Fruit fly (Drosophila melanogaster): ENCODE results near the gene SCCRO.

The SCCRO gene

dm6 chr3L:15547187-15547790 is 15.9 kb upstream of the SCCRO start:
- TF ChIP-seq rgr (GFP tag; optimal IDR thresholded peaks at IDR 0.05) (no peak), br (GFP tag; optimal IDR thresholded peaks at IDR 0.05) (peak; percentile 38), CrebA (GFP tag; optimal IDR thresholded peaks at IDR 0.05; ENCODE audit: borderline replicate concordance) (peak; percentile 85), Sp1 (GFP tag; optimal IDR thresholded peaks at IDR 0.05) (no peak), Rel (GFP tag; optimal IDR thresholded peaks at IDR 0.05) (peak; percentile 52), Rel (tag; optimal IDR thresholded peaks at IDR 0.05) (peak; percentile 95), brk (GFP tag; optimal IDR thresholded peaks at IDR 0.05) (peak; percentile 59)

dm6 chr3L:15548843-15549242 is 14.4 kb upstream of the SCCRO start:
- TF ChIP-seq tai (GFP tag; optimal IDR thresholded peaks at IDR 0.05) = no peak
- no peak for TF ChIP-seq pan (optimal IDR thresholded peaks at IDR 0.05)
- no peak for TF ChIP-seq dmrt93B (GFP tag; optimal IDR thresholded peaks at IDR 0.05)
- no peak for TF ChIP-seq sage (GFP tag; optimal IDR thresholded peaks at IDR 0.05)
- no peak for TF ChIP-seq dsf (GFP tag; optimal IDR thresholded peaks at IDR 0.05; ENCODE audit: borderline replicate concordance)
- peak; percentile 63 for TF ChIP-seq h (GFP tag; optimal IDR thresholded peaks at IDR 0.05)
- TF ChIP-seq Hr83 (GFP tag; optimal IDR thresholded peaks at IDR 0.05; ENCODE audit: poor library complexity, severe bottlenecking) = peak; percentile 42
- no peak for TF ChIP-seq ey (GFP tag; optimal IDR thresholded peaks at IDR 0.05)
- peak; percentile 42 for TF ChIP-seq rgr (GFP tag; optimal IDR thresholded peaks at IDR 0.05)
- peak; percentile 40 for TF ChIP-seq OdsH (GFP tag; optimal IDR thresholded peaks at IDR 0.05)
- no peak for TF ChIP-seq sv (GFP tag; optimal IDR thresholded peaks at IDR 0.05)
- TF ChIP-seq foxo (GFP tag; optimal IDR thresholded peaks at IDR 0.05) = peak in 1 of 2 experiments; percentile 13
- no peak for TF ChIP-seq Dif (GFP tag; optimal IDR thresholded peaks at IDR 0.05; ENCODE audit: partially characterized antibody)
- TF ChIP-seq Sp1 (GFP tag; optimal IDR thresholded peaks at IDR 0.05) = peak; percentile 42
- no peak for TF ChIP-seq Mio (GFP tag; optimal IDR thresholded peaks at IDR 0.05)
- TF ChIP-seq Hr78 (GFP tag; optimal IDR thresholded peaks at IDR 0.05) = no peak
- TF ChIP-seq Jra (GFP tag; optimal IDR thresholded peaks at IDR 0.05) = no peak
- TF ChIP-seq woc (GFP tag; optimal IDR thresholded peaks at IDR 0.05) = no peak
- TF ChIP-seq CrebA (GFP tag; optimal IDR thresholded peaks at IDR 0.05; ENCODE audit: borderline replicate concordance) = no peak
- TF ChIP-seq jim (GFP tag; optimal IDR thresholded peaks at IDR 0.05) = no peak
- TF ChIP-seq Abd-B (GFP tag; optimal IDR thresholded peaks at IDR 0.05) = no peak
- TF ChIP-seq N (GFP tag; optimal IDR thresholded peaks at IDR 0.05) = no peak
- TF ChIP-seq Dfd (GFP tag; optimal IDR thresholded peaks at IDR 0.05) = no peak
- TF ChIP-seq dl (GFP tag; optimal IDR thresholded peaks at IDR 0.05; ENCODE audit: insufficient read depth in 1 of 2, partially characterized antibody in 2 of 2) = no peak
- no peak for TF ChIP-seq GATAd (GFP tag; optimal IDR thresholded peaks at IDR 0.05)
- TF ChIP-seq usp (GFP tag; optimal IDR thresholded peaks at IDR 0.05) = no peak
- TF ChIP-seq Vsx2 (GFP tag; optimal IDR thresholded peaks at IDR 0.05; ENCODE audit: partially characterized antibody) = no peak
- no peak for TF ChIP-seq psq (GFP tag; optimal IDR thresholded peaks at IDR 0.05)
- peak; percentile 17 for TF ChIP-seq br (GFP tag; optimal IDR thresholded peaks at IDR 0.05)
- TF ChIP-seq fru (GFP tag; optimal IDR thresholded peaks at IDR 0.05) = peak; percentile 13
- no peak for TF ChIP-seq Rel (GFP tag; optimal IDR thresholded peaks at IDR 0.05)
- TF ChIP-seq Rel (tag; optimal IDR thresholded peaks at IDR 0.05) = no peak
- no peak for TF ChIP-seq lola (GFP tag; optimal IDR thresholded peaks at IDR 0.05)
- TF ChIP-seq Hnf4 (GFP tag; optimal IDR thresholded peaks at IDR 0.05) = no peak
- TF ChIP-seq CG32264 (GFP tag; optimal IDR thresholded peaks at IDR 0.05) = no peak
- peak; percentile 13 for TF ChIP-seq brk (GFP tag; optimal IDR thresholded peaks at IDR 0.05)

- TF ChIP-seq Mio (GFP tag; optimal IDR thresholded peaks at IDR 0.05) = no peak
- TF ChIP-seq h (GFP tag; optimal IDR thresholded peaks at IDR 0.05) = peak; percentile 24
- TF ChIP-seq Vsx2 (GFP tag; optimal IDR thresholded peaks at IDR 0.05; ENCODE audit: partially characterized antibody) = no peak
- peak in 1 of 2 experiments; percentile 7 for TF ChIP-seq dl (GFP tag; optimal IDR thresholded peaks at IDR 0.05; ENCODE audit: insufficient read depth in 1 of 2, partially characterized antibody in 2 of 2)
- TF ChIP-seq OdsH (GFP tag; optimal IDR thresholded peaks at IDR 0.05) = no peak
- TF ChIP-seq N (GFP tag; optimal IDR thresholded peaks at IDR 0.05) = no peak
- peak; percentile 27 for TF ChIP-seq fru (GFP tag; optimal IDR thresholded peaks at IDR 0.05)
- TF ChIP-seq sage (GFP tag; optimal IDR thresholded peaks at IDR 0.05) = peak; percentile 35
- no peak for TF ChIP-seq tai (GFP tag; optimal IDR thresholded peaks at IDR 0.05)
- TF ChIP-seq rgr (GFP tag; optimal IDR thresholded peaks at IDR 0.05) = no peak
- TF ChIP-seq jim (GFP tag; optimal IDR thresholded peaks at IDR 0.05) = no peak
- TF ChIP-seq Hr78 (GFP tag; optimal IDR thresholded peaks at IDR 0.05) = no peak
- TF ChIP-seq Jra (GFP tag; optimal IDR thresholded peaks at IDR 0.05) = peak; percentile 76
- TF ChIP-seq lola (GFP tag; optimal IDR thresholded peaks at IDR 0.05) = no peak
- TF ChIP-seq CG9705 (GFP tag; optimal IDR thresholded peaks at IDR 0.05) = no peak
- no peak for TF ChIP-seq sv (GFP tag; optimal IDR thresholded peaks at IDR 0.05)
- no peak for TF ChIP-seq GATAd (GFP tag; optimal IDR thresholded peaks at IDR 0.05)
- no peak for TF ChIP-seq Abd-B (GFP tag; optimal IDR thresholded peaks at IDR 0.05)
- no peak for TF ChIP-seq dmrt93B (GFP tag; optimal IDR thresholded peaks at IDR 0.05)
- TF ChIP-seq pan (optimal IDR thresholded peaks at IDR 0.05) = no peak
- TF ChIP-seq Dfd (GFP tag; optimal IDR thresholded peaks at IDR 0.05) = peak; percentile 79
- no peak for TF ChIP-seq CrebA (GFP tag; optimal IDR thresholded peaks at IDR 0.05; ENCODE audit: borderline replicate concordance)
- TF ChIP-seq Hnf4 (GFP tag; optimal IDR thresholded peaks at IDR 0.05) = peak; percentile 65
- peak; percentile 36 for TF ChIP-seq Myc (optimal IDR thresholded peaks at IDR 0.05)
- no peak for TF ChIP-seq Dif (GFP tag; optimal IDR thresholded peaks at IDR 0.05; ENCODE audit: partially characterized antibody)
- TF ChIP-seq br (GFP tag; optimal IDR thresholded peaks at IDR 0.05) = peak; percentile 45
- TF ChIP-seq CG32264 (GFP tag; optimal IDR thresholded peaks at IDR 0.05) = no peak
- peak; percentile 13 for TF ChIP-seq HLH106 (tag; optimal IDR thresholded peaks at IDR 0.05)
- TF ChIP-seq Hr83 (GFP tag; optimal IDR thresholded peaks at IDR 0.05; ENCODE audit: poor library complexity, severe bottlenecking) = peak; percentile 54
- TF ChIP-seq Rel (GFP tag; optimal IDR thresholded peaks at IDR 0.05) = no peak
- peak; percentile 100 for TF ChIP-seq Rel (tag; optimal IDR thresholded peaks at IDR 0.05)
- peak; percentile 56 for TF ChIP-seq Sp1 (GFP tag; optimal IDR thresholded peaks at IDR 0.05)
- TF ChIP-seq psq (GFP tag; optimal IDR thresholded peaks at IDR 0.05) = no peak
- TF ChIP-seq dsf (GFP tag; optimal IDR thresholded peaks at IDR 0.05; ENCODE audit: borderline replicate concordance) = no peak
Measured at dm6 chr3L:15553993-15554644, 9.1 kb upstream of the SCCRO start, which contains the start of gene AGO2. Gene AGO2, plus strand, starts transcription at chr3L:15554113.

All from whole organism, wandering third instar larva.